Worm (Caenorhabditis elegans) whole organism, dauer: Measurements from ENCODE around the gene fbxa-106.
"Not testable (repeated sequence)": the region's sequence is repeated elsewhere in the genome, so short reads cannot be mapped to it uniquely, and the experiment has no call there.

Source experiments
- unc-62 ChIP-seq: sonication (generic microtip); optimal IDR thresholded peaks from 2 replicates; lab custom pipeline; 2017; ENCODE audit warnings: missing biosample characterization, missing genetic modification reagents, missing genetic modification characterization

fbxa-106 gene

DNA sequence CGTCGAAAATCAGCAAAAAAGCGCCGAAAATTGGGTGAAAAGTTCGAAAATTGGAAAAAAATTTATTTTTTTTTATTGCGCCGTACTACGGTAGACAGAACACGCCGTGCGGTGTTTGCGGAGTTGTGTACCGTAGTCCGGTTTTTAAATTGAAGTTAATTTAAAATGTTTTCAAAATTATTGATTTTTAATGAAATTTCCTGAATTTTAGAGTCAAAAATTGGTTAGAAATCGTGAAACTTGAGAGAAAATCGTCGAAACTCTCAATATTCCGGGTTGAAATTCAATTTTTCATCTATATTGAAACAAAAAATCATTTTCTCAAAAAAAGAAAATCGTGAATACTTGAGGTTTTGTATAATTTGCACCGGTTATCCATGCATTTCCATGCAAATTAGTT lies 3.1 kb downstream of the fbxa-106 start, which contains the start of gene nova-1:
Gene nova-1, minus strand, starts transcription at position 101 of the 400 bp plus-strand sequence.
- no peak for TF ChIP-seq unc-62 (GFP tag; lab: Kevin White, UChicago)

ce11 chrV:18079163-18079562 lies 5.8 kb downstream of the fbxa-106 start:
- no peak for TF ChIP-seq unc-62 (GFP tag; lab: Kevin White, UChicago)

- TF ChIP-seq unc-62 (GFP tag; lab: Kevin White, UChicago) = no peak
Measured at ce11 chrV:18066257-18066783, 18.7 kb downstream of the fbxa-106 start, which contains the start of gene Y59A8B.8. Y59A8B.8 (minus strand) TSS chrV:18066307.

DNA sequence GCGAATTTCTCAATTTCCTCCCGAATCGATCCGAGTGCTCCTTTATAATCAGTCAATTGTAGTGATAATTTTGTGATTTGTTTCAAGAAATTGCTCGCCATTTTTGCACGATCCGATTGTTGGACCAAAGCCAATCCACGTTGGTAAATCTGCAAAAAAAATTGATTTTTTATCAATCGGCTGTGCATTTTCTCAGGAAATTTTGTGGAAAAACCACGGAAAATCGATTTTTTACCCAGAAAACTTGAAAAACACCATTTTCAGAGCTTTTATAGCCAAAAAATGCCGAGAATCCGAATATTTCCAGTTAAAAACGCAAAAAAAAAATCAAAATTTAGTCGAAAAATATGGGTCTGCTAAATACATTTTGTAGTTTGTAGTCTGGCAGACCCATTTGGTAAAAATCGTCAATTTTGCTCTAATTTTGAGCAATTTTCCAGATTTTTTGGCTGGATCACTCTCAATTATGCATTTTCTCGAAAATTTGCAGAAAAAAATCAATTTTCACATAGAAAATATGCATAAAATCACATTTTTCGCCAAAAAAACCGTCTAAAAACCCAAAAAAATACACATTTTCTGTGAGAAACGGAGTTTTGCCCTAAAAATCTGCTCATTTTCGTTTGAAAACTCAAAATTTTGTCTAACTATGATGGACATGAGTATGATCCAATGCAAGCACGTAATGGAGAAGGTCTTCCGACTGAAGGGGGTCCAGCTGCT lies 29.5 kb downstream of the fbxa-106 start, which contains the start of the genes Y59A8B.25 and ebp-3:
Gene Y59A8B.25, minus strand, starts transcription at position 101 of the 723 bp plus-strand sequence.
Gene ebp-3, plus strand, starts transcription at position 673 of the 723 bp plus-strand sequence.
- TF ChIP-seq unc-62 (GFP tag; lab: Kevin White, UChicago) = not testable (repeated sequence)

DNA sequence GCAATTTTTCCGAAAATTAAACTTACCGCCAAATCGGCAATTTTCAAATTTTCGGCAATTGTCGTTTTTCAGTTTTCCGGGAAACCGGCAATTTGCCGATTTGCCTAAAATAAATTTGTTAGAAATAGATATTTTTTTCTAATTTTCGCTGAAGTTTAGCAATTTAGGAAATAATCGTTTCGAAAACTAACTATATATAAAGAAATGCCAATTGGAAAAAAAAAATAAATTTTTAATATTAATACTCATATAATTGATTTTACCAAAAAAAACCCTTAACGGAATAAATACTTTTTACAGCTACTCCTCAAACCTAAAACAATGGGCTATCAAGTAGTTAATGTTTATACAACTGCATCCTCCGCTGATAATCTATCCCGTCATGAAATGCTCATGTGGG lies 41.7 kb downstream of the fbxa-106 start, which contains the start of gene ebp-1:
Gene ebp-1, plus strand, starts transcription at position 301 of the 400 bp plus-strand sequence.
- TF ChIP-seq unc-62 (GFP tag; lab: Kevin White, UChicago) = no peak
